Worm (Caenorhabditis elegans) whole organism, young adult: ENCODE data around the gene rrp-8.

Experiments used
- B0035.1 ChIP-seq: sonication (generic microtip); optimal IDR thresholded peaks from 2 replicates; lab custom pipeline; 2016; ENCODE audit warnings: missing genetic modification characterization, mild to moderate bottlenecking, missing compliant biosample characterization, missing genotype, missing genetic modification reagents
- C06A6.2 ChIP-seq: fragments of 200-800 bp; sonication (Bioruptor generic); conservative IDR thresholded peaks from 2 replicates; pipeline ENCODE4 v1.3.6; 2022; ENCODE audit warnings: missing genetic modification characterization, missing compliant biosample characterization
- D2030.7 ChIP-seq: fragments of 200-800 bp; sonication (Bioruptor generic); IDR thresholded peaks from 2 replicates; pipeline ENCODE4 v1.3.6; 2022; ENCODE audit warnings: missing genetic modification reagents, missing genetic modification characterization, missing compliant biosample characterization
- F22D6.2 ChIP-seq: sonication (generic microtip); optimal IDR thresholded peaks from 2 replicates; lab custom pipeline; 2016; ENCODE audit warnings: mild to moderate bottlenecking, missing genetic modification characterization, missing compliant biosample characterization
- F23B12.7 ChIP-seq: sonication (generic microtip); optimal IDR thresholded peaks from 2 replicates; lab custom pipeline; 2017; ENCODE audit warnings: missing genetic modification characterization, mild to moderate bottlenecking, missing compliant biosample characterization, antibody characterized with exemption, moderate library complexity; ENCODE audit not compliant: insufficient read depth
- F33H1.4 ChIP-seq: fragments of 200-800 bp; sonication (Bioruptor generic); IDR thresholded peaks from 2 replicates; pipeline ENCODE4 v1.3.6; 2022; ENCODE audit warnings: missing genetic modification reagents, missing genetic modification characterization, missing compliant biosample characterization
- K11D2.4 ChIP-seq: fragments of 200-800 bp; sonication (Bioruptor generic); IDR thresholded peaks from 2 replicates; pipeline ENCODE4 v1.3.6; 2022; ENCODE audit warnings: missing genetic modification reagents, missing genetic modification characterization, missing compliant biosample characterization
- Y56A3A.18 ChIP-seq: fragments of 200-800 bp; sonication (Bioruptor generic); IDR thresholded peaks from 2 replicates; pipeline ENCODE4 v1.3.6; 2022; ENCODE audit warnings: missing genetic modification reagents, missing genetic modification characterization, missing compliant biosample characterization
- Y79H2A.3 ChIP-seq: fragments of 200-800 bp; sonication (Bioruptor generic); conservative IDR thresholded peaks from 2 replicates; pipeline ENCODE4 v1.3.6; 2022; ENCODE audit warnings: missing genetic modification reagents, missing genetic modification characterization, missing compliant biosample characterization
- Y95B8A.8 ChIP-seq: fragments of 200-800 bp; sonication (Bioruptor generic); IDR thresholded peaks from 2 replicates; pipeline ENCODE4 v1.3.6; 2022; ENCODE audit warnings: missing genetic modification reagents, missing genetic modification characterization, missing compliant biosample characterization
- ZK185.1 ChIP-seq: sonication (generic microtip); optimal IDR thresholded peaks from 2 replicates; lab custom pipeline; 2016; ENCODE audit warnings: mild to moderate bottlenecking, missing genetic modification characterization, missing compliant biosample characterization; ENCODE audit not compliant: poor library complexity, severe bottlenecking
- aptf-2 ChIP-seq: fragments of 200-800 bp; sonication (Bioruptor generic); conservative IDR thresholded peaks from 2 replicates; pipeline ENCODE4 v1.3.6; 2022; ENCODE audit warnings: missing genetic modification reagents, missing genetic modification characterization, missing compliant biosample characterization
- atf-7 ChIP-seq: sonication (generic microtip); optimal IDR thresholded peaks from 2 replicates; lab custom pipeline; 2017; ENCODE audit warnings: mild to moderate bottlenecking, missing genetic modification characterization, missing compliant biosample characterization
- athp-1 ChIP-seq: sonication (generic microtip); optimal IDR thresholded peaks from 2 replicates; lab custom pipeline; 2017; ENCODE audit warnings: mild to moderate bottlenecking, missing genetic modification characterization, missing compliant biosample characterization
- attf-3 ChIP-seq: fragments of 200-800 bp; sonication (Bioruptor generic); conservative IDR thresholded peaks from 2 replicates; pipeline ENCODE4 v1.3.6; 2022; ENCODE audit warnings: missing genetic modification reagents, missing genetic modification characterization, missing compliant biosample characterization
- bed-1 ChIP-seq: fragments of 200-800 bp; sonication (Bioruptor generic); IDR thresholded peaks from 2 replicates; pipeline ENCODE4 v1.3.6; 2022; ENCODE audit warnings: missing genetic modification reagents, missing genetic modification characterization, missing compliant biosample characterization
- ccch-3 ChIP-seq: fragments of 200-800 bp; sonication (Bioruptor generic); optimal IDR thresholded peaks from 2 replicates; lab custom pipeline; 2018; ENCODE audit warnings: mild to moderate bottlenecking, missing genetic modification characterization, missing compliant biosample characterization
- ceh-27 ChIP-seq: fragments of 200-800 bp; sonication (Bioruptor generic); optimal IDR thresholded peaks from 2 replicates; lab custom pipeline; 2018; ENCODE audit warnings: mild to moderate bottlenecking, missing genetic modification characterization, moderate library complexity, missing compliant biosample characterization
- ceh-58 ChIP-seq: fragments of 200-800 bp; sonication (Bioruptor generic); IDR thresholded peaks from 2 replicates; pipeline ENCODE4 v1.3.6; 2022; ENCODE audit warnings: missing genetic modification characterization, missing compliant biosample characterization
- die-1 ChIP-seq: sonication (generic microtip); optimal IDR thresholded peaks from 2 replicates; lab custom pipeline; 2016; ENCODE audit warnings: missing genotype, mild to moderate bottlenecking, missing genetic modification characterization, missing compliant biosample characterization
- hlh-12 ChIP-seq: sonication (generic microtip); optimal IDR thresholded peaks from 2 replicates; lab custom pipeline; 2016; ENCODE audit warnings: missing genetic modification characterization, missing compliant biosample characterization
- hmg-20 ChIP-seq: fragments of 200-800 bp; sonication (Bioruptor generic); IDR thresholded peaks from 2 replicates; pipeline ENCODE4 v1.3.6; 2022; ENCODE audit warnings: missing genetic modification reagents, missing genetic modification characterization, missing compliant biosample characterization
- hrde-1 ChIP-seq: sonication (generic microtip); optimal IDR thresholded peaks from 2 replicates; lab custom pipeline; 2016; ENCODE audit warnings: missing genetic modification characterization, mild to moderate bottlenecking, missing compliant biosample characterization, moderate library complexity, missing genotype, missing genetic modification reagents, borderline replicate concordance
- hsf-1 ChIP-seq: fragments of 200-800 bp; sonication (Bioruptor generic); IDR thresholded peaks from 2 replicates; pipeline ENCODE4 v1.3.6; 2022; ENCODE audit warnings: missing genetic modification reagents, missing genetic modification characterization, missing compliant biosample characterization
- let-526 ChIP-seq: fragments of 200-800 bp; sonication (Bioruptor generic); IDR thresholded peaks from 2 replicates; pipeline ENCODE4 v1.3.6; 2022; ENCODE audit warnings: missing genetic modification reagents, missing genetic modification characterization, missing compliant biosample characterization
- let-607 ChIP-seq, 2 experiments: fragments of 200-800 bp in 1 of 2; sonication (Bioruptor generic) in 1 of 2; sonication (generic microtip) in 1 of 2; optimal IDR thresholded peaks; 2 replicates each; lab custom pipeline; 2016 to 2018; ENCODE audit warnings: mild to moderate bottlenecking in 2 of 2, missing compliant biosample characterization in 2 of 2, missing genetic modification characterization in 2 of 2, moderate library complexity in 2 of 2, missing genotype in 1 of 2
- lin-54 ChIP-seq: fragments of 200-800 bp; sonication (Bioruptor generic); optimal IDR thresholded peaks from 2 replicates; lab custom pipeline; 2018; ENCODE audit warnings: mild to moderate bottlenecking, missing genetic modification characterization, missing compliant biosample characterization
- lir-1 ChIP-seq: fragments of 200-800 bp; sonication (Bioruptor generic); conservative IDR thresholded peaks from 2 replicates; pipeline ENCODE4 v1.3.6; 2022; ENCODE audit warnings: missing genetic modification reagents, missing genetic modification characterization, missing compliant biosample characterization
- lsl-1 ChIP-seq: fragments of 200-800 bp; sonication (Bioruptor generic); optimal IDR thresholded peaks from 2 replicates; lab custom pipeline; 2018; ENCODE audit warnings: mild to moderate bottlenecking, missing genetic modification characterization, moderate library complexity, missing compliant biosample characterization
- lsy-27 ChIP-seq: sonication (generic microtip); optimal IDR thresholded peaks from 2 replicates; lab custom pipeline; 2017; ENCODE audit warnings: missing genetic modification characterization, mild to moderate bottlenecking, missing compliant biosample characterization, antibody characterized with exemption, missing genotype, borderline replicate concordance; ENCODE audit not compliant: insufficient read depth
- madf-10 ChIP-seq: sonication (generic microtip); optimal IDR thresholded peaks from 2 replicates; lab custom pipeline; 2016; ENCODE audit warnings: mild to moderate bottlenecking, missing genetic modification characterization, missing compliant biosample characterization
- madf-6 ChIP-seq: fragments of 200-800 bp; sonication (Bioruptor generic); IDR thresholded peaks from 2 replicates; pipeline ENCODE4 v1.3.6; 2022; ENCODE audit warnings: missing genetic modification reagents, missing genetic modification characterization, missing compliant biosample characterization
- mcd-1 ChIP-seq: fragments of 200-800 bp; sonication (Bioruptor generic); IDR thresholded peaks from 2 replicates; pipeline ENCODE4 v1.3.6; 2022; ENCODE audit warnings: missing genetic modification reagents, missing genetic modification characterization, missing compliant biosample characterization
- nfya-1 ChIP-seq: sonication (generic microtip); optimal IDR thresholded peaks from 2 replicates; lab custom pipeline; 2017; ENCODE audit warnings: antibody characterized with exemption, missing compliant biosample characterization, missing genetic modification characterization, borderline replicate concordance; ENCODE audit not compliant: insufficient read depth
- nfya-2 ChIP-seq: fragments of 200-800 bp; sonication (Bioruptor generic); IDR thresholded peaks from 2 replicates; pipeline ENCODE4 v1.3.6; 2022; ENCODE audit warnings: missing genetic modification reagents, missing genetic modification characterization, missing compliant biosample characterization
- nhr-120 ChIP-seq: fragments of 200-800 bp; sonication (Bioruptor generic); IDR thresholded peaks from 2 replicates; pipeline ENCODE4 v1.3.6; 2022; ENCODE audit warnings: missing genetic modification characterization, missing compliant biosample characterization
- pbrm-1 ChIP-seq: fragments of 200-800 bp; sonication (Bioruptor generic); IDR thresholded peaks from 2 replicates; pipeline ENCODE4 v1.3.6; 2022; ENCODE audit warnings: missing genetic modification reagents, missing genetic modification characterization, missing compliant biosample characterization
- pha-4 ChIP-seq: fragments of 150-350 bp; sonication (generic microtip); optimal IDR thresholded peaks from 2 replicates; lab custom pipeline; 2014; ENCODE audit warnings: missing biosample characterization, missing genetic modification reagents, missing genetic modification characterization
- sdz-38 ChIP-seq: sonication (generic microtip); optimal IDR thresholded peaks from 2 replicates; lab custom pipeline; 2016; ENCODE audit warnings: missing genotype, missing genetic modification characterization, missing compliant biosample characterization
- snpc-1.3 ChIP-seq: sonication (generic microtip); optimal IDR thresholded peaks from 2 replicates; lab custom pipeline; 2017; ENCODE audit warnings: missing genetic modification characterization, mild to moderate bottlenecking, missing compliant biosample characterization, antibody characterized with exemption, moderate library complexity, missing genotype, missing genetic modification reagents; ENCODE audit not compliant: insufficient read depth
- tbp1 ChIP-seq: fragments of 200-800 bp; sonication (Bioruptor generic); optimal IDR thresholded peaks from 2 replicates; lab custom pipeline; 2018; ENCODE audit warnings: mild to moderate bottlenecking, missing genetic modification characterization, missing compliant biosample characterization
- tlf-1 ChIP-seq: fragments of 200-800 bp; sonication (Bioruptor generic); optimal IDR thresholded peaks from 2 replicates; lab custom pipeline; 2018; ENCODE audit warnings: mild to moderate bottlenecking, missing genetic modification characterization, missing compliant biosample characterization
- unc-62 ChIP-seq: fragments of 150-350 bp; optimal IDR thresholded peaks from 2 replicates; lab custom pipeline; 2014; ENCODE audit warnings: missing biosample characterization, missing genetic modification reagents, missing genetic modification characterization
- xnd-1 ChIP-seq: sonication (generic microtip); optimal IDR thresholded peaks from 2 replicates; lab custom pipeline; 2016; ENCODE audit warnings: missing genotype, missing genetic modification reagents, missing genetic modification characterization, missing compliant biosample characterization
- ztf-22 ChIP-seq: fragments of 200-800 bp; sonication (Bioruptor generic); optimal IDR thresholded peaks from 2 replicates; lab custom pipeline; 2018; ENCODE audit warnings: mild to moderate bottlenecking, missing genetic modification characterization, moderate library complexity, missing compliant biosample characterization
- ztf-25 ChIP-seq: fragments of 200-800 bp; sonication (Bioruptor generic); IDR thresholded peaks from 2 replicates; pipeline ENCODE4 v1.3.6; 2022; ENCODE audit warnings: missing genetic modification reagents, missing genetic modification characterization, missing compliant biosample characterization
- ztf-3 ChIP-seq: fragments of 200-800 bp; sonication (Bioruptor generic); optimal IDR thresholded peaks from 2 replicates; lab custom pipeline; 2018; ENCODE audit warnings: mild to moderate bottlenecking, missing genetic modification characterization, missing compliant biosample characterization
- ztf-6 ChIP-seq: fragments of 200-800 bp; sonication (Bioruptor generic); IDR thresholded peaks from 2 replicates; pipeline ENCODE4 v1.3.6; 2022; ENCODE audit warnings: missing genetic modification reagents, missing genetic modification characterization, missing compliant biosample characterization

The rrp-8 gene

ce11 chrIV:393409-393930, 2.9 kb upstream of the rrp-8 start, which contains the start of the genes T07A9.15 and nog-1:
Gene T07A9.15, minus strand, starts transcription at chrIV:393546.
Gene nog-1, plus strand, starts transcription at chrIV:393880.
- TF ChIP-seq let-607 (tag; optimal IDR thresholded peaks at IDR 0.05; lab: Kevin White, UChicago) = no peak
- peak; percentile 47 for TF ChIP-seq snpc-1.3 (tag; lab: Kevin White, UChicago)
- TF ChIP-seq sdz-38 (tag; lab: Kevin White, UChicago) = no peak
- peak; percentile 46 for TF ChIP-seq F23B12.7 (tag; lab: Kevin White, UChicago)
- no peak for TF ChIP-seq ztf-3
- TF ChIP-seq pbrm-1 (GFP tag; lab: Robert Waterston, UW) = no peak
- TF ChIP-seq ccch-3 (GFP tag; lab: Kevin White, UChicago) = no peak
- TF ChIP-seq lsy-27 = no peak
- peak; percentile 53 for TF ChIP-seq ceh-27
- TF ChIP-seq K11D2.4 = no peak
- no peak for TF ChIP-seq F22D6.2 (tag; lab: Kevin White, UChicago)
- TF ChIP-seq ZK185.1 = no peak
- no peak for TF ChIP-seq nhr-120 (GFP tag; lab: Robert Waterston, UW)
- TF ChIP-seq atf-7 (tag; lab: Kevin White, UChicago) = no peak
- TF ChIP-seq nfya-1 (tag; lab: Kevin White, UChicago) = no peak
- TF ChIP-seq hsf-1 (GFP tag; lab: Robert Waterston, UW) = no peak
- peak; percentile 43 for TF ChIP-seq D2030.7 (GFP tag; lab: Robert Waterston, UW)
- no peak for TF ChIP-seq let-526 (GFP tag; lab: Robert Waterston, UW)
- TF ChIP-seq Y79H2A.3 (GFP tag; lab: Robert Waterston, UW) = no peak
- no peak for TF ChIP-seq pha-4 (tag; lab: Kevin White, UChicago)
- no peak for TF ChIP-seq ceh-58
- TF ChIP-seq tlf-1 (GFP tag; lab: Kevin White, UChicago) = no peak
- TF ChIP-seq tbp1 (GFP tag; lab: Kevin White, UChicago) = peak; percentile 20
- no peak for TF ChIP-seq B0035.1
- no peak for TF ChIP-seq hrde-1
- no peak for TF ChIP-seq hlh-12
- no peak for TF ChIP-seq aptf-2 (GFP tag; lab: Robert Waterston, UW)
- TF ChIP-seq Y56A3A.18 = no peak
- TF ChIP-seq unc-62 (GFP tag; lab: Kevin White, UChicago) = no peak
- TF ChIP-seq xnd-1 = no peak
- TF ChIP-seq lsl-1 (GFP tag; lab: Kevin White, UChicago) = peak; percentile 84
- no peak for TF ChIP-seq nfya-2
- TF ChIP-seq lin-54 (GFP tag; lab: Kevin White, UChicago) = peak; percentile 49
- TF ChIP-seq ztf-6 (GFP tag; lab: Robert Waterston, UW) = no peak
- no peak for TF ChIP-seq bed-1 (GFP tag; lab: Robert Waterston, UW)
- TF ChIP-seq lir-1 = no peak
- no peak for TF ChIP-seq attf-3 (GFP tag; lab: Robert Waterston, UW)
- no peak for TF ChIP-seq ztf-25 (GFP tag; lab: Robert Waterston, UW)
- no peak for TF ChIP-seq die-1 (tag; lab: Kevin White, UChicago)
- no peak for TF ChIP-seq hmg-20 (GFP tag; lab: Robert Waterston, UW)
- TF ChIP-seq Y95B8A.8 (GFP tag; lab: Robert Waterston, UW) = no peak
- TF ChIP-seq athp-1 (tag; lab: Kevin White, UChicago) = no peak
- no peak for TF ChIP-seq madf-10 (tag; lab: Kevin White, UChicago)
- 0 out of 2 replicates have a peak, but pooled peaks have one; percentile 33 for TF ChIP-seq madf-6 (GFP tag; lab: Robert Waterston, UW)
- TF ChIP-seq ztf-22 (GFP tag; lab: Kevin White, UChicago) = no peak
- TF ChIP-seq F33H1.4 = peak; percentile 53
- no peak for TF ChIP-seq C06A6.2 (GFP tag; lab: Robert Waterston, UW)
- peak; percentile 36; the same call in 1 of the 2 replicates for TF ChIP-seq mcd-1
